Fruit fly (Drosophila melanogaster) whole organism: ENCODE measurements around the gene CG2116.

Experiments
- CG8478 ChIP-seq: fragments of >200 bp; optimal IDR thresholded peaks from 2 replicates; lab custom pipeline; 2018; ENCODE audit warnings: inconsistent platforms
- pan ChIP-seq: fragments of >200 bp; optimal IDR thresholded peaks from 2 replicates; lab custom pipeline; 2017
- psq ChIP-seq: fragments of >200 bp; optimal IDR thresholded peaks from 2 replicates; lab custom pipeline; 2017
- usp ChIP-seq: fragments of >200 bp; optimal IDR thresholded peaks from 2 replicates; lab custom pipeline; 2017; ENCODE audit warnings: missing biosample characterization, missing genetic modification characterization, mixed read lengths

DNA sequence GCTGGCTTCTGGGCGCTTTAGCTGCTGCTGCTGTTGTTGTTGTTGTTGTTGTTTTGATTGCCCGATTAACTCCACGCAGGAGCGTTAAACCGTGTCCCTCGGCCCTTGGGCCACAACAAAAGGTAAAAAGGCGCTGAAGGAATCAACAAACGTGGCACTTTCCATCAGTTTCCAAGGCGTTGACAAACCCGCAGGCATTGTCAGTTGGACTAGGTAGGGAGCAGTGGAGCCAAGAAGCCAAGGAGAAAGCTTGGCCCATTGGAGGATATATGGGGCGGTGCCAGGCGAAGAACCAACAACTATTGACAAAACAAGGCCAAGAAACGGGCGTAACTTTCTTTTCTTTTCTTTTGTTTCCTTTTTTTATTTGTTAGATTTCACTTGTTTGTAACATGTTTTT, 42.5 kb upstream of the CG2116 start, which contains the start of gene CG2256:
- TF ChIP-seq pan (lab: Kevin White, UChicago) (no peak), usp (GFP tag; lab: Kevin White, UChicago) (no peak), psq (lab: Kevin White, UChicago) (no peak), CG8478 (lab: Kevin White, UChicago) (no peak)
